Worm (Caenorhabditis elegans): ENCODE measurements around the gene Y49E10.29.

The Y49E10.29 gene

DNA sequence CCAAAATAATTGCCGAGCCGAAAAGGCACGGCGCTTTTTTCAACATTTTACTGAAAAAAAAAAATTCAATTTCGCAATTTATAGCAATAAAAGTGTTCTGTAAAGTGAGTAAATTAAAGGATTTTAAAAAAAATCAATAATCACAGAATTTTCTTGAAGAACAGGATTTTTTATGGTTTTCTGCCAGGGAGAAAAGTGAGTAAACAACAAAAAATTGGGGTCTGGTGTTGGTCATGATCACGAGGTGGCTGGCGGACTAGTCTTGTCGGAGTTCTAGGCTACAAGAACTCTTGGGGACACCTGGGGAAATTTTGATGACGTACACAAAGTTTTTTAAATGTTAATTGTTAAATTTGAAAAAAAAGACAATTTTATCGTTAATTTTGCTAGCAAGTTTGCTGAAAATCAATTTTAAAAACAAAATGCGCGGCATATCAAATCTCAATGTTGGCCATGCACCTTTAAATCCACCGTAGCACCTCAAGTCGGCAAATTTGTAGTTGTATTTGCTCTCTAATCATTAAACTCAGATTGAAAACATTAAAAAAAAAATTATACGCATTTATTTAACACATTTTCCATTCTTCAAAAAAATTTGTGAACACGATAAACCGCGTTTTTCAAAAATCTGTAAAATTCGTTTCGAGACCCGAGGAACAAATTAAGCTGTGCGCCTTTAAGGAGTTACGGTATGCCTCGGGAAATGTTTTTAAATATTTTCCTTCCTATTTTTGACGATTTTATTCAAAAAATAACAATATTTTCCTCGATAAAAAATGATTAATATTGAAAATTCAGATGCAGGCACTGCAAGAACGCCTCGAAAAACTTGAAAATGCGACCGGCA, 11.9 kb upstream of the Y49E10.29 start, which contains the start of the genes scav-3 and Y49E10.21 (continued):
- TF ChIP-seq attf-6 (GFP tag; IDR thresholded peaks at IDR 0.05): no peak
- no peak for TF ChIP-seq T26A5.8 (tag; optimal IDR thresholded peaks at IDR 0.05)
- TF ChIP-seq mel-28 (tag; optimal IDR thresholded peaks at IDR 0.05; ENCODE audit: borderline replicate concordance): no peak
- TF ChIP-seq B0019.2 (GFP tag; conservative IDR thresholded peaks at IDR 0.05): no peak
- no peak for TF ChIP-seq sptf-2 (GFP tag; optimal IDR thresholded peaks at IDR 0.05)
- 0 out of 2 replicates have a peak, but pooled peaks have one; percentile 11 for TF ChIP-seq pbrm-1 (GFP tag; IDR thresholded peaks at IDR 0.05)
- no peak for TF ChIP-seq attf-5 (GFP tag; optimal IDR thresholded peaks at IDR 0.05)
- TF ChIP-seq ztf-25 (GFP tag; IDR thresholded peaks at IDR 0.05): no peak
- TF ChIP-seq nhr-90 (tag; optimal IDR thresholded peaks at IDR 0.05): no peak
- TF ChIP-seq madf-8 (GFP tag; conservative IDR thresholded peaks at IDR 0.05): peak; percentile 78
- TF ChIP-seq lsl-1 (GFP tag; optimal IDR thresholded peaks at IDR 0.05): peak; percentile 99
- peak; percentile 56; the same call in 1 of the 2 replicates for TF ChIP-seq mcd-1 (GFP tag; IDR thresholded peaks at IDR 0.05)
- TF ChIP-seq dpl-1 (GFP tag; optimal IDR thresholded peaks at IDR 0.05): no peak
- TF ChIP-seq tbx-9 (tag; optimal IDR thresholded peaks at IDR 0.05; ENCODE audit: borderline replicate concordance): no peak
- TF ChIP-seq ama-1 (optimal IDR thresholded peaks at IDR 0.05): no peak
- TF ChIP-seq ama-1 (GFP tag; optimal IDR thresholded peaks at IDR 0.05): no peak
- peak; percentile 98 for TF ChIP-seq xnd-1 (tag; optimal IDR thresholded peaks at IDR 0.05)
- TF ChIP-seq nhr-179 (tag; optimal IDR thresholded peaks at IDR 0.05): no peak
- TF ChIP-seq bed-2 (GFP tag; IDR thresholded peaks at IDR 0.05): no peak
- TF ChIP-seq ceh-27 (GFP tag; optimal IDR thresholded peaks at IDR 0.05): no peak
- peak; percentile 57; the same call in 1 of the 2 replicates for TF ChIP-seq D2030.7 (GFP tag; IDR thresholded peaks at IDR 0.05)
- peak; percentile 47 for TF ChIP-seq him-1 (tag; optimal IDR thresholded peaks at IDR 0.05)
- no peak for TF ChIP-seq rcor-1 (GFP tag; IDR thresholded peaks at IDR 0.05)
- peak; percentile 59 for TF ChIP-seq lin-54 (GFP tag; optimal IDR thresholded peaks at IDR 0.05)
- TF ChIP-seq Y79H2A.3 (GFP tag; conservative IDR thresholded peaks at IDR 0.05): no peak
- TF ChIP-seq F57A8.1 (GFP tag; optimal IDR thresholded peaks at IDR 0.05): no peak
- no peak for TF ChIP-seq nfya-2 (GFP tag; IDR thresholded peaks at IDR 0.05)
- no peak for TF ChIP-seq rpc-1 (optimal IDR thresholded peaks at IDR 0.05)
- TF ChIP-seq rpc-1 (tag; optimal IDR thresholded peaks at IDR 0.05): no peak
- peak; percentile 67 for TF ChIP-seq nhr-80 (tag; optimal IDR thresholded peaks at IDR 0.05)
- peak; percentile 91 for TF ChIP-seq madf-6 (GFP tag; IDR thresholded peaks at IDR 0.05)
- no peak for TF ChIP-seq lir-1 (GFP tag; conservative IDR thresholded peaks at IDR 0.05)
- no peak for TF ChIP-seq ceh-100 (GFP tag; IDR thresholded peaks at IDR 0.05)
- no peak for TF ChIP-seq hsf-1 (GFP tag; IDR thresholded peaks at IDR 0.05)
- TF ChIP-seq K11D2.4 (GFP tag; IDR thresholded peaks at IDR 0.05): no peak
- TF ChIP-seq nfya-1 (tag; optimal IDR thresholded peaks at IDR 0.05; ENCODE audit: borderline replicate concordance, insufficient read depth): no peak
- no peak for TF ChIP-seq egl-44 (GFP tag; IDR thresholded peaks at IDR 0.05)
- TF ChIP-seq let-607 (tag; optimal IDR thresholded peaks at IDR 0.05): no peak
- no peak for TF ChIP-seq C17E4.6 (GFP tag; IDR thresholded peaks at IDR 0.05)
- TF ChIP-seq unc-62 (GFP tag; optimal IDR thresholded peaks at IDR 0.05): no peak
- no peak for TF ChIP-seq mxl-1 (tag; optimal IDR thresholded peaks at IDR 0.05)
- no peak for TF ChIP-seq ceh-40 (GFP tag; IDR thresholded peaks at IDR 0.05)
- no peak for TF ChIP-seq pha-4 (tag; optimal IDR thresholded peaks at IDR 0.05)
- no peak for TF ChIP-seq K12H6.12 (tag; optimal IDR thresholded peaks at IDR 0.05)
- TF ChIP-seq B0261.1 (tag; optimal IDR thresholded peaks at IDR 0.05): no peak
- no peak for TF ChIP-seq F22D6.2 (tag; optimal IDR thresholded peaks at IDR 0.05)
- no peak for TF ChIP-seq zim-3 (tag; optimal IDR thresholded peaks at IDR 0.05)
- no peak for TF ChIP-seq fkh-3 (tag; optimal IDR thresholded peaks at IDR 0.05)
- TF ChIP-seq sea-2 (GFP tag; IDR thresholded peaks at IDR 0.05): no peak
